Fruit fly (Drosophila melanogaster) whole organism, embryonic: Measurements from ENCODE around the gene CG3777.

Source experiments
- Abd-B ChIP-seq: fragments of 200-800 bp; sonication (Bioruptor generic); optimal IDR thresholded peaks from 2 replicates; lab custom pipeline; 2018; ENCODE audit warnings: missing biosample characterization, mild to moderate bottlenecking, missing genetic modification characterization, moderate library complexity
- Atf-2 ChIP-seq: fragments of 200-800 bp; sonication (Bioruptor generic); optimal IDR thresholded peaks from 2 replicates; lab custom pipeline; 2016; ENCODE audit warnings: missing biosample characterization, missing genetic modification characterization
- B-H2 ChIP-seq: fragments of 200-800 bp; sonication (Bioruptor generic); optimal IDR thresholded peaks from 2 replicates; lab custom pipeline; 2018; ENCODE audit warnings: missing biosample characterization, mild to moderate bottlenecking, missing genetic modification characterization
- Bteb2 ChIP-seq: fragments of 200-800 bp; sonication (Bioruptor generic); optimal IDR thresholded peaks from 2 replicates; lab custom pipeline; 2016; ENCODE audit warnings: missing biosample characterization, missing genetic modification characterization
- CG12071 ChIP-seq: fragments of 200-800 bp; sonication (Bioruptor generic); optimal IDR thresholded peaks from 3 replicates; lab custom pipeline; 2018; ENCODE audit warnings: missing biosample characterization, mild to moderate bottlenecking, missing genetic modification characterization
- CG12236 ChIP-seq: fragments of 200-800 bp; sonication (Bioruptor generic); optimal IDR thresholded peaks from 2 replicates; lab custom pipeline; 2016; ENCODE audit warnings: missing biosample characterization, missing genetic modification characterization
- CG12769 ChIP-seq: fragments of 200-800 bp; sonication (Bioruptor generic); optimal IDR thresholded peaks from 2 replicates; lab custom pipeline; 2019; ENCODE audit warnings: missing biosample characterization, mild to moderate bottlenecking, missing genetic modification characterization, moderate library complexity
- CG15011 ChIP-seq: fragments of 200-800 bp; sonication (Bioruptor generic); optimal IDR thresholded peaks from 3 replicates; lab custom pipeline; 2018; ENCODE audit warnings: missing biosample characterization, mild to moderate bottlenecking, missing genetic modification characterization
- CG15073 ChIP-seq: fragments of 200-800 bp; sonication (Bioruptor generic); optimal IDR thresholded peaks from 2 replicates; lab custom pipeline; 2016; ENCODE audit warnings: missing biosample characterization, missing genetic modification characterization
- CG15696 ChIP-seq: fragments of 200-800 bp; sonication (Bioruptor generic); optimal IDR thresholded peaks from 2 replicates; lab custom pipeline; 2019; ENCODE audit warnings: missing biosample characterization, mild to moderate bottlenecking, missing genetic modification characterization, moderate library complexity
- CG17328 ChIP-seq: fragments of 200-800 bp; sonication (Bioruptor generic); IDR thresholded peaks from 2 replicates; pipeline ENCODE4 v1.3.6; 2022; ENCODE audit warnings: missing biosample characterization, missing genetic modification characterization
- CG3281 ChIP-seq: fragments of 200-800 bp; sonication (Bioruptor generic); optimal IDR thresholded peaks from 3 replicates; lab custom pipeline; 2017; ENCODE audit warnings: missing biosample characterization, mild to moderate bottlenecking, missing genetic modification characterization
- CG3838 ChIP-seq: fragments of 200-800 bp; sonication (Bioruptor generic); optimal IDR thresholded peaks from 3 replicates; lab custom pipeline; 2016; ENCODE audit warnings: missing biosample characterization, missing genetic modification characterization
- CG42726 ChIP-seq: fragments of 200-800 bp; sonication (Bioruptor generic); IDR thresholded peaks from 2 replicates; pipeline ENCODE4 v1.3.6; 2022; ENCODE audit warnings: missing biosample characterization, missing genetic modification characterization; ENCODE audit not compliant: partially characterized antibody
- CG5953 ChIP-seq: fragments of 200-800 bp; sonication (Bioruptor generic); IDR thresholded peaks from 2 replicates; pipeline ENCODE4 v1.3.6; 2022; ENCODE audit warnings: missing biosample characterization, missing genetic modification characterization
- CG6654 ChIP-seq: fragments of 200-800 bp; sonication (Bioruptor generic); optimal IDR thresholded peaks from 2 replicates; lab custom pipeline; 2017; ENCODE audit warnings: missing biosample characterization, mild to moderate bottlenecking, missing genetic modification characterization
- CG7271 ChIP-seq: fragments of 200-800 bp; sonication (Bioruptor generic); optimal IDR thresholded peaks from 2 replicates; lab custom pipeline; 2018; ENCODE audit warnings: missing biosample characterization, mild to moderate bottlenecking, missing genetic modification characterization, moderate library complexity
- CG7839 ChIP-seq: fragments of 200-800 bp; sonication (Bioruptor generic); optimal IDR thresholded peaks from 3 replicates; lab custom pipeline; 2018; ENCODE audit warnings: missing biosample characterization, mild to moderate bottlenecking, missing genetic modification characterization, moderate library complexity
- CG7963 ChIP-seq: fragments of 200-800 bp; sonication (Bioruptor generic); IDR thresholded peaks from 3 replicates; pipeline ENCODE4 v1.3.6; 2022; ENCODE audit warnings: missing biosample characterization, missing genetic modification characterization; ENCODE audit not compliant: partially characterized antibody
- CG8290 ChIP-seq, 3 experiments: fragments of 200-800 bp; sonication (Bioruptor generic); optimal IDR thresholded peaks; 2 replicates each; lab custom pipeline; 2016 to 2019; ENCODE audit warnings: missing biosample characterization in 3 of 3, missing genetic modification characterization in 3 of 3, mild to moderate bottlenecking in 2 of 3, moderate library complexity in 1 of 3
- CG9437 ChIP-seq: fragments of 200-800 bp; sonication (Bioruptor generic); optimal IDR thresholded peaks from 2 replicates; lab custom pipeline; 2018; ENCODE audit warnings: missing biosample characterization, mild to moderate bottlenecking, missing genetic modification characterization
- Dip2 ChIP-seq: fragments of 200-800 bp; sonication (Bioruptor generic); IDR thresholded peaks from 2 replicates; pipeline ENCODE4 v1.3.6; 2022; ENCODE audit warnings: missing biosample characterization, missing genetic modification characterization
- GATAe ChIP-seq: fragments of 200-800 bp; sonication (Bioruptor generic); conservative IDR thresholded peaks from 2 replicates; pipeline ENCODE4 v1.3.6; 2022; ENCODE audit warnings: missing biosample characterization, missing genetic modification characterization
- HHEX ChIP-seq: fragments of 200-800 bp; sonication (Bioruptor generic); optimal IDR thresholded peaks from 3 replicates; lab custom pipeline; 2017; ENCODE audit warnings: missing biosample characterization, mild to moderate bottlenecking, missing genetic modification characterization, missing genetic modification reagents
- HLH54F ChIP-seq: fragments of 200-800 bp; sonication (Bioruptor generic); optimal IDR thresholded peaks from 3 replicates; lab custom pipeline; 2016; ENCODE audit warnings: missing biosample characterization, missing genetic modification characterization
- HLHmδ ChIP-seq: fragments of 200-800 bp; sonication (Bioruptor generic); optimal IDR thresholded peaks from 2 replicates; lab custom pipeline; 2018; ENCODE audit warnings: missing biosample characterization, mild to moderate bottlenecking, missing genetic modification characterization, moderate library complexity
- Hr3 ChIP-seq: fragments of 200-800 bp; sonication (Bioruptor generic); optimal IDR thresholded peaks from 3 replicates; lab custom pipeline; 2016; ENCODE audit warnings: missing biosample characterization, missing genetic modification characterization
- MTF-1 ChIP-seq: fragments of 200-800 bp; sonication (Bioruptor generic); optimal IDR thresholded peaks from 2 replicates; lab custom pipeline; 2018; ENCODE audit warnings: missing biosample characterization, mild to moderate bottlenecking, missing genetic modification characterization, borderline replicate concordance
- Nf-YB ChIP-seq: fragments of 200-800 bp; sonication (Bioruptor generic); optimal IDR thresholded peaks from 3 replicates; lab custom pipeline; 2019; ENCODE audit warnings: missing biosample characterization, mild to moderate bottlenecking, missing genetic modification characterization, moderate library complexity
- Poxn ChIP-seq: fragments of 200-800 bp; sonication (Bioruptor generic); IDR thresholded peaks from 2 replicates; pipeline ENCODE4 v1.3.6; 2022; ENCODE audit warnings: missing biosample characterization, missing genetic modification characterization
- ap ChIP-seq: fragments of 200-800 bp; sonication (Bioruptor generic); IDR thresholded peaks from 2 replicates; pipeline ENCODE4 v1.3.6; 2022; ENCODE audit warnings: missing biosample characterization, missing genetic modification characterization
- ash1 ChIP-seq: fragments of 200-800 bp; sonication (Bioruptor generic); optimal IDR thresholded peaks from 2 replicates; lab custom pipeline; 2018; ENCODE audit warnings: missing biosample characterization, mild to moderate bottlenecking, missing genetic modification characterization
- chif ChIP-seq, 2 experiments: fragments of 200-800 bp; sonication (Bioruptor generic); optimal IDR thresholded peaks; 3 replicates each; lab custom pipeline; 2016; ENCODE audit warnings: missing biosample characterization in 2 of 2, missing genetic modification characterization in 2 of 2
- da ChIP-seq: fragments of 200-800 bp; sonication (Bioruptor generic); optimal IDR thresholded peaks from 2 replicates; lab custom pipeline; 2016; ENCODE audit warnings: missing biosample characterization, missing genetic modification characterization
- dan ChIP-seq: fragments of 200-800 bp; sonication (Bioruptor generic); IDR thresholded peaks from 2 replicates; pipeline ENCODE4 v1.3.6; 2022; ENCODE audit warnings: missing biosample characterization, missing genetic modification characterization
- dati ChIP-seq: fragments of 200-800 bp; sonication (Bioruptor generic); IDR thresholded peaks from 2 replicates; pipeline ENCODE4 v1.3.6; 2022; ENCODE audit warnings: missing biosample characterization, missing genetic modification characterization
- dimm ChIP-seq: fragments of 200-800 bp; sonication (Bioruptor generic); IDR thresholded peaks from 2 replicates; pipeline ENCODE4 v1.3.6; 2022; ENCODE audit warnings: missing biosample characterization, missing genetic modification characterization
- dmrt11E ChIP-seq: fragments of 200-800 bp; sonication (Bioruptor generic); optimal IDR thresholded peaks from 3 replicates; lab custom pipeline; 2018; ENCODE audit warnings: missing biosample characterization, mild to moderate bottlenecking, missing genetic modification characterization, moderate library complexity
- dysf ChIP-seq: fragments of 200-800 bp; sonication (Bioruptor generic); IDR thresholded peaks from 3 replicates; pipeline ENCODE4 v1.3.6; 2022; ENCODE audit warnings: missing biosample characterization, missing genetic modification characterization
- fd96Cb ChIP-seq: fragments of 200-800 bp; sonication (Bioruptor generic); optimal IDR thresholded peaks from 2 replicates; lab custom pipeline; 2018; ENCODE audit warnings: missing biosample characterization, mild to moderate bottlenecking, missing genetic modification characterization, moderate library complexity
- ftz-f1 ChIP-seq: fragments of 200-800 bp; sonication (Bioruptor generic); optimal IDR thresholded peaks from 2 replicates; lab custom pipeline; 2016; ENCODE audit warnings: missing biosample characterization, missing genetic modification characterization
- grau ChIP-seq: fragments of 200-800 bp; optimal IDR thresholded peaks from 3 replicates; lab custom pipeline; 2019; ENCODE audit warnings: missing biosample characterization, mild to moderate bottlenecking, missing genetic modification characterization, moderate library complexity
- p53 ChIP-seq: fragments of 200-800 bp; sonication (Bioruptor generic); optimal IDR thresholded peaks from 2 replicates; lab custom pipeline; 2016; ENCODE audit warnings: missing biosample characterization, missing genetic modification characterization
- peb ChIP-seq: fragments of 200-800 bp; sonication (Bioruptor generic); IDR thresholded peaks from 2 replicates; pipeline ENCODE4 v1.3.6; 2022; ENCODE audit warnings: missing biosample characterization, missing genetic modification characterization
- pita ChIP-seq: fragments of 200-800 bp; sonication (Bioruptor generic); optimal IDR thresholded peaks from 2 replicates; lab custom pipeline; 2017; ENCODE audit warnings: missing biosample characterization, mild to moderate bottlenecking, missing genetic modification characterization
- pnt ChIP-seq: fragments of 200-800 bp; sonication (Bioruptor generic); optimal IDR thresholded peaks from 3 replicates; lab custom pipeline; 2016; ENCODE audit warnings: missing biosample characterization, missing genetic modification characterization
- sens ChIP-seq: fragments of 200-800 bp; sonication (Bioruptor generic); peaks from one replicate; lab custom pipeline; 2016; ENCODE audit warnings: missing biosample characterization, missing genetic modification characterization
- tgo ChIP-seq: fragments of 200-800 bp; sonication (Bioruptor generic); IDR thresholded peaks from 3 replicates; pipeline ENCODE4 v1.3.6; 2022; ENCODE audit warnings: missing biosample characterization, missing genetic modification characterization
- ttk ChIP-seq: fragments of 200-800 bp; sonication (Bioruptor generic); IDR thresholded peaks from 2 replicates; pipeline ENCODE4 v2.1.2; 2022; ENCODE audit warnings: missing biosample characterization, missing genetic modification characterization
- unpg ChIP-seq: fragments of 200-800 bp; sonication (Bioruptor generic); optimal IDR thresholded peaks from 3 replicates; lab custom pipeline; 2018; ENCODE audit warnings: missing biosample characterization, mild to moderate bottlenecking, missing genetic modification characterization, moderate library complexity
- wek ChIP-seq: fragments of 200-800 bp; sonication (Bioruptor generic); optimal IDR thresholded peaks from 3 replicates; lab custom pipeline; 2018; ENCODE audit warnings: missing biosample characterization, mild to moderate bottlenecking, missing genetic modification characterization, moderate library complexity

The CG3777 gene

dm6 chrX:255369-255768 is 24.1 kb upstream of the CG3777 start, which contains the start of gene cin:
TSS of gene cin (plus strand) at chrX:255674.
- TF ChIP-seq CG15073 (GFP tag; lab: Kevin White, UChicago) (no peak), Poxn (GFP tag; lab: Robert Waterston, UW) (no peak), ap (no peak), MTF-1 (GFP tag; lab: Kevin White, UChicago) (no peak), ftz-f1 (GFP tag; lab: Kevin White, UChicago) (no peak), dmrt11E (tag; lab: Kevin White, UChicago) (peak; percentile 56), CG5953 (GFP tag; lab: Robert Waterston, UW) (no peak), CG17328 (GFP tag; lab: Robert Waterston, UW) (0 out of 2 replicates have a peak, but pooled peaks have one; percentile 15), dysf (GFP tag; lab: Robert Waterston, UW) (peak; percentile 42; the same call in 1 of the 3 replicates), Bteb2 (GFP tag; lab: Kevin White, UChicago) (no peak), sens (GFP tag; lab: Kevin White, UChicago) (peak; percentile 85), CG15011 (GFP tag; lab: Kevin White, UChicago) (no peak), CG42726 (no peak), pita (no peak), CG8290 (GFP tag; optimal IDR thresholded peaks at IDR 0.05; lab: Kevin White, UChicago) (no peak), CG8290 (tag; optimal IDR thresholded peaks at IDR 0.05; lab: Kevin White, UChicago) (no peak), Atf-2 (GFP tag; lab: Kevin White, UChicago) (no peak), CG3838 (no peak), CG12769 (tag; lab: Kevin White, UChicago) (no peak), pnt (no peak), unpg (GFP tag; lab: Kevin White, UChicago) (peak; percentile 46), grau (tag; lab: Kevin White, UChicago) (peak; percentile 66), da (GFP tag; lab: Kevin White, UChicago) (no peak), ash1 (GFP tag; lab: Kevin White, UChicago) (no peak), HLHmδ (GFP tag; lab: Kevin White, UChicago) (no peak), CG6654 (GFP tag; lab: Kevin White, UChicago) (no peak), dimm (no peak), dan (GFP tag; lab: Robert Waterston, UW) (no peak), wek (no peak), B-H2 (GFP tag; lab: Kevin White, UChicago) (peak; percentile 3), Abd-B (GFP tag; lab: Kevin White, UChicago) (no peak), CG9437 (GFP tag; lab: Kevin White, UChicago) (peak; percentile 15), peb (GFP tag; lab: Robert Waterston, UW) (0 out of 2 replicates have a peak, but pooled peaks have one; percentile 13), tgo (GFP tag; lab: Robert Waterston, UW) (no peak; the same call in 2 of the 3 replicates), CG3281 (GFP tag; lab: Kevin White, UChicago) (peak; percentile 44), Hr3 (GFP tag; lab: Kevin White, UChicago) (peak; percentile 7), CG15696 (peak; percentile 21), HHEX (GFP tag; lab: Kevin White, UChicago) (no peak), HLH54F (GFP tag; lab: Kevin White, UChicago) (no peak), Dip2 (no peak), ttk (GFP tag; lab: Robert Waterston, UW) (no peak), Nf-YB (GFP tag; lab: Kevin White, UChicago) (no peak), GATAe (GFP tag; lab: Robert Waterston, UW) (no peak), CG12236 (GFP tag; lab: Kevin White, UChicago) (no peak), chif (GFP tag; optimal IDR thresholded peaks at IDR 0.05; lab: Kevin White, UChicago) (no peak), dati (GFP tag; lab: Robert Waterston, UW) (no peak), CG7963 (GFP tag; lab: Robert Waterston, UW) (no peak), p53 (GFP tag; lab: Kevin White, UChicago) (no peak), CG7271 (tag; lab: Kevin White, UChicago) (no peak), CG12071 (no peak), fd96Cb (tag; lab: Kevin White, UChicago) (peak; percentile 17), CG7839 (tag; lab: Kevin White, UChicago) (peak; percentile 64)
